Worm (Caenorhabditis elegans): ENCODE measurements around the gene VF13D12L.3.

DNA sequence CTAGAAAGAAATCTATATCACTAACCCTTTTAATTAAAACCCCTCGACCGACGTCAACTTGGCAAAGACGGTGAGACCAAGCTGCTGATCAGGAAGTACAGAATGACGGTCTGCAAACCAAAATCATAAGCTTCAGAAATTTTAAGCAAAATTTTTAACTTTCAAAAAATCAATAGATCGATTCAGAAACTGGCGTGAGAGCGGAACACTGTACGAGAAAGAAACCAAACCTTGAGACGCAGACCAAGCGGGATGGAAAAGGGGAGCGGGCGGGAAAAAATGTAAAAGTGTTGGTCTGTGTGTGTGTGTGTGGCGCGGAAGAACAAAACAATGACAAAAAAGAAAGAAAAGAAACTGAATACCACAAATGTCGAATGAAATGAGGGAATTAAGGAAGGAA, 42.7 kb downstream of the VF13D12L.3 start, which contains the start of the genes F44E5.17 and gpb-1:
- TF ChIP-seq ZK185.1 (tag; optimal IDR thresholded peaks at IDR 0.05; ENCODE audit: poor library complexity, severe bottlenecking) (no peak), nhr-90 (tag; optimal IDR thresholded peaks at IDR 0.05) (no peak), K12H6.12 (tag; optimal IDR thresholded peaks at IDR 0.05) (no peak), Y95B8A.8 (GFP tag; IDR thresholded peaks at IDR 0.05) (no peak), F33H1.4 (GFP tag; IDR thresholded peaks at IDR 0.05) (no peak), ama-1 (optimal IDR thresholded peaks at IDR 0.05) (no peak), ama-1 (GFP tag; optimal IDR thresholded peaks at IDR 0.05) (no peak)

Measured in whole organism, young adult.